Fruit fly (Drosophila melanogaster): Measurements from ENCODE around the gene CG4115.

DNA sequence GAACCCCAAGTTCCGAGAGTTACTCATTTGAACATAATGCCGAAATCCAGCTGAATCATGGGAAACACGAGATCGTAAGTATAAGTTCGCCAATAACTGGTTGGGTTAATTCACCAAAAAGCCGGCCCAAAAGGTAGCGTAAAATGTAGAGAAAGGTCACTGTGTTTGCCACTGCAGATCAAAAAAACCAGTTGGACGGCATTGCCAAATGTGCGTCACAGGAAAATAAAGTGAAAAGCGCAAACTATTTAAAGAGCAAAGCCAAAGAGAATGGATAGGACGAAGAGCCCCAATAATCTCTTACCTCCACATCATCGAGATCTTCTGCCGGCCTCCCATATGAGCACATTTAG lies 10.8 kb downstream of the CG4115 start:
- TF ChIP-seq CG8478 (optimal IDR thresholded peaks at IDR 0.05) (no peak), CTCF (optimal IDR thresholded peaks at IDR 0.05) (no peak)

Data from S2 (cell line).